Worm (Caenorhabditis elegans) whole organism, L1 larva: ENCODE results near the gene B0334.13.

Source experiments
- aha-1 ChIP-seq: fragments of 150-350 bp; optimal IDR thresholded peaks from 2 replicates; lab custom pipeline; 2014; ENCODE audit warnings: missing biosample characterization, missing genetic modification characterization
- ama-1 ChIP-seq: fragments of 150-350 bp; optimal IDR thresholded peaks from 2 replicates; lab custom pipeline; 2014
- blmp-1 ChIP-seq: fragments of 150-350 bp; optimal IDR thresholded peaks from 2 replicates; lab custom pipeline; 2014; ENCODE audit warnings: missing biosample characterization, missing genetic modification characterization
- ceh-63 ChIP-seq: fragments of 200-800 bp; sonication (Bioruptor generic); optimal IDR thresholded peaks from 2 replicates; lab custom pipeline; 2018; ENCODE audit warnings: mild to moderate bottlenecking, missing genetic modification characterization, missing compliant biosample characterization
- ceh-8 ChIP-seq: fragments of 200-800 bp; sonication (Bioruptor generic); optimal IDR thresholded peaks from 2 replicates; lab custom pipeline; 2018; ENCODE audit warnings: mild to moderate bottlenecking, missing genetic modification characterization, moderate library complexity, missing compliant biosample characterization
- ceh-82 ChIP-seq, 3 experiments: fragments of 150-350 bp in 1 of 3; sonication (generic microtip) in 2 of 3; optimal IDR thresholded peaks; 2 replicates each; lab custom pipeline; 2014 to 2017; ENCODE audit warnings: missing biosample characterization in 3 of 3, missing genetic modification characterization in 3 of 3
- ces-1 ChIP-seq: fragments of 150-350 bp; optimal IDR thresholded peaks from 2 replicates; lab custom pipeline; 2014; ENCODE audit warnings: missing biosample characterization, missing genetic modification reagents, missing genetic modification characterization
- dpl-1 ChIP-seq, 3 experiments: fragments of 150-350 bp in 2 of 3; sonication (generic microtip) in 1 of 3; optimal IDR thresholded peaks; 2 replicates each; lab custom pipeline; 2014 to 2017; ENCODE audit warnings: missing biosample characterization in 3 of 3, missing genetic modification characterization in 3 of 3, missing genetic modification reagents in 3 of 3
- dsc-1 ChIP-seq: sonication (generic microtip); optimal IDR thresholded peaks from 2 replicates; lab custom pipeline; 2016; ENCODE audit warnings: mild to moderate bottlenecking, missing genetic modification characterization, missing compliant biosample characterization
- efl-3 ChIP-seq: fragments of 200-800 bp; sonication (Bioruptor generic); optimal IDR thresholded peaks from 2 replicates; lab custom pipeline; 2018; ENCODE audit warnings: mild to moderate bottlenecking, missing genetic modification characterization, missing compliant biosample characterization
- elt-3 ChIP-seq, 6 experiments: fragments of 150-350 bp in 1 of 6; sonication (generic microtip); optimal IDR thresholded peaks; 2 replicates each; lab custom pipeline; 2017 to 2018; ENCODE audit warnings: missing biosample characterization in 6 of 6, missing genetic modification characterization in 6 of 6, inconsistent platforms in 1 of 6
- fkh-10 ChIP-seq: sonication (generic microtip); optimal IDR thresholded peaks from 2 replicates; lab custom pipeline; 2017; ENCODE audit warnings: missing biosample characterization, missing genetic modification reagents, missing genetic modification characterization
- fkh-4 ChIP-seq: sonication (generic microtip); optimal IDR thresholded peaks from 2 replicates; lab custom pipeline; 2016; ENCODE audit warnings: missing compliant biosample characterization, missing genetic modification characterization, borderline replicate concordance
- fos-1 ChIP-seq: fragments of 150-350 bp; optimal IDR thresholded peaks from 2 replicates; lab custom pipeline; 2014; ENCODE audit warnings: missing biosample characterization, missing genetic modification characterization
- hlh-17 ChIP-seq: fragments of 200-800 bp; sonication (Bioruptor generic); optimal IDR thresholded peaks from 2 replicates; lab custom pipeline; 2018; ENCODE audit warnings: missing genetic modification characterization, mild to moderate bottlenecking, missing compliant biosample characterization, moderate library complexity, borderline replicate concordance
- hlh-4 ChIP-seq: sonication (generic microtip); optimal IDR thresholded peaks from 2 replicates; lab custom pipeline; 2016; ENCODE audit warnings: mild to moderate bottlenecking, missing genetic modification characterization, missing compliant biosample characterization
- irx-1 ChIP-seq: sonication (generic microtip); optimal IDR thresholded peaks from 2 replicates; lab custom pipeline; 2016; ENCODE audit warnings: missing genetic modification characterization, missing compliant biosample characterization
- jun-1 ChIP-seq: fragments of 150-350 bp; optimal IDR thresholded peaks from 2 replicates; lab custom pipeline; 2014; ENCODE audit warnings: missing biosample characterization, missing genetic modification reagents, missing genetic modification characterization
- lin-13 ChIP-seq: fragments of 150-350 bp; optimal IDR thresholded peaks from 2 replicates; lab custom pipeline; 2014; ENCODE audit warnings: missing biosample characterization, missing genetic modification reagents, missing genetic modification characterization
- lin-14 ChIP-seq: fragments of 200-800 bp; sonication (Bioruptor generic); optimal IDR thresholded peaks from 2 replicates; lab custom pipeline; 2018; ENCODE audit warnings: mild to moderate bottlenecking, missing genetic modification characterization, moderate library complexity, missing compliant biosample characterization
- lin-35 ChIP-seq, 2 experiments: fragments of 150-350 bp; optimal IDR thresholded peaks; 2 replicates each; lab custom pipeline; 2014; ENCODE audit warnings: missing biosample characterization in 2 of 2, missing genetic modification characterization in 2 of 2, missing genetic modification reagents in 2 of 2
- lin-39 ChIP-seq: fragments of 150-350 bp; optimal IDR thresholded peaks from 2 replicates; lab custom pipeline; 2014; ENCODE audit warnings: missing biosample characterization, missing genetic modification reagents, missing genetic modification characterization
- lir-3 ChIP-seq: sonication (generic microtip); optimal IDR thresholded peaks from 2 replicates; lab custom pipeline; 2016; ENCODE audit warnings: mild to moderate bottlenecking, missing genetic modification characterization, moderate library complexity, missing compliant biosample characterization; ENCODE audit not compliant: poor library complexity
- lsy-2 ChIP-seq, 2 experiments: fragments of 150-350 bp; optimal IDR thresholded peaks; 2 replicates each; lab custom pipeline; 2014; ENCODE audit warnings: missing biosample characterization in 2 of 2, missing genetic modification characterization in 2 of 2
- mab-9 ChIP-seq: fragments of 200-800 bp; sonication (Bioruptor generic); IDR thresholded peaks from 2 replicates; pipeline ENCODE4 v1.3.6; 2022; ENCODE audit warnings: missing genetic modification reagents, missing genetic modification characterization, missing compliant biosample characterization
- mef-2 ChIP-seq: fragments of 150-350 bp; optimal IDR thresholded peaks from 2 replicates; lab custom pipeline; 2014; ENCODE audit warnings: missing biosample characterization, missing genetic modification characterization
- nhr-20 ChIP-seq: sonication (generic microtip); optimal IDR thresholded peaks from 2 replicates; lab custom pipeline; 2016; ENCODE audit warnings: mild to moderate bottlenecking, missing genetic modification characterization, missing compliant biosample characterization
- nhr-237 ChIP-seq: fragments of 150-350 bp; optimal IDR thresholded peaks from 2 replicates; lab custom pipeline; 2014; ENCODE audit warnings: missing biosample characterization, missing genetic modification characterization
- nhr-28 ChIP-seq: fragments of 150-350 bp; optimal IDR thresholded peaks from 2 replicates; lab custom pipeline; 2014; ENCODE audit warnings: missing biosample characterization, missing genetic modification characterization
- nhr-76 ChIP-seq: sonication (generic microtip); optimal IDR thresholded peaks from 2 replicates; lab custom pipeline; 2017; ENCODE audit warnings: missing biosample characterization, missing genetic modification characterization
- nhr-90 ChIP-seq: sonication (generic microtip); optimal IDR thresholded peaks from 2 replicates; lab custom pipeline; 2016; ENCODE audit warnings: mild to moderate bottlenecking, missing genetic modification characterization, missing compliant biosample characterization; ENCODE audit not compliant: poor library complexity
- sptf-1 ChIP-seq: fragments of 150-350 bp; optimal IDR thresholded peaks from 2 replicates; lab custom pipeline; 2014; ENCODE audit warnings: missing biosample characterization, missing genetic modification characterization
- tbx-2 ChIP-seq: sonication (generic microtip); optimal IDR thresholded peaks from 2 replicates; lab custom pipeline; 2016; ENCODE audit warnings: missing genetic modification characterization, missing compliant biosample characterization
- unc-30 ChIP-seq: sonication (generic microtip); optimal IDR thresholded peaks from 2 replicates; lab custom pipeline; 2017; ENCODE audit warnings: missing biosample characterization, missing genetic modification characterization
- unc-62 ChIP-seq: fragments of 150-350 bp; optimal IDR thresholded peaks from 2 replicates; lab custom pipeline; 2014; ENCODE audit warnings: missing biosample characterization, missing genetic modification reagents, missing genetic modification characterization
- unc-98 ChIP-seq: fragments of 200-800 bp; sonication (Bioruptor generic); IDR thresholded peaks from 2 replicates; pipeline ENCODE4 v1.3.6; 2022; ENCODE audit warnings: missing genetic modification characterization, missing compliant biosample characterization
- vab-15 ChIP-seq: sonication (generic microtip); optimal IDR thresholded peaks from 2 replicates; lab custom pipeline; 2017; ENCODE audit warnings: missing genotype, mild to moderate bottlenecking, missing genetic modification characterization, missing compliant biosample characterization
- xbp-1 ChIP-seq: sonication (generic microtip); optimal IDR thresholded peaks from 2 replicates; lab custom pipeline; 2016; ENCODE audit warnings: missing genetic modification characterization, missing compliant biosample characterization
- zip-4 ChIP-seq: fragments of 200-800 bp; sonication (Bioruptor generic); optimal IDR thresholded peaks from 2 replicates; lab custom pipeline; 2018; ENCODE audit warnings: mild to moderate bottlenecking, missing genetic modification characterization, moderate library complexity, missing compliant biosample characterization

The B0334.13 gene

DNA sequence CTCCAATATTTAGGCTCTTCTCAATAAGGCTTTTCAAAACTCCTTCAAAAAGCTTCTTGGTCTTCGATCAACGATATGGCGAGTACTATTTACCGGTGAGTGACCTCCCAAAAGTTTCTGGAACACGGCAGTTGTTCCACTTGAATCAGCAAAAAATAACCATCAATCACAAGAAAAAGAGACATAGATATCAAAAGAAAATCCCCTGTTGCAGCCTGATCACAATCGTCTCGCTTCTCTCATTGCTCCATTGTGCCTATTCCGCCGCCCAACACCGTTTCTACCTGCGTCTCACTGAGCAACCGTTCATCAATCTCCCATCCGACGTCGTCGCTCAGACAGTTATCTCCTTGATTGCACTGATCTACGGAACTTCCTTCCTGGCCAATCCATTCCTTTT is 8.7 kb downstream of the B0334.13 start, which contains the start of gene emc-5 (continued):
- no peak for TF ChIP-seq unc-98

DNA sequence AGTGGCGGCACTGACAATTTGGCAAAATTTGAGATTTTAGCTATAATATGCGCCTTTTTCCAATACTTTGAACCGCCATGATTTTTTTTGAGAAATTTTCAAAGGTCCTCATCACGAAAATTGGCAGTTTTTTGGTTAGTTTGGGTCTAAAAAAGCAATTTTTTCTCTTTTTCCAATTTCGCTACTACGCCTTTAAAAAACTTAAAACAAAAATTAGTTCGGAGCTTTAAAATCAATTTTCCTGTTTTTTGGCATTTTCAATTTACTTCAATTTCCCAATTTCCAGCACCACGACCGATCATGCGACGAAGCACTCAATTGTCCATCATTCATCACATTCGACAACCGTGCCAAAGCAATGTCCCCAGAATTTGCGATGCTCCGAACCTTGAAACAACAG is 9.3 kb downstream of the B0334.13 start, which contains the start of gene B0334.5:
TSS of gene B0334.5 (plus strand) at position 301 of the 400 bp plus-strand sequence.
- TF ChIP-seq nhr-28 (tag; lab: Kevin White, UChicago) (no peak), hlh-17 (GFP tag; lab: Kevin White, UChicago) (no peak), lin-35 (GFP tag; optimal IDR thresholded peaks at IDR 0.05; lab: Kevin White, UChicago) (no peak), mef-2 (tag; lab: Kevin White, UChicago) (no peak), mab-9 (GFP tag; lab: Robert Waterston, UW) (no peak), hlh-4 (tag; lab: Kevin White, UChicago) (no peak), ceh-63 (GFP tag; lab: Kevin White, UChicago) (no peak), ceh-82 (tag; optimal IDR thresholded peaks at IDR 0.05; lab: Kevin White, UChicago) (no peak), unc-62 (no peak), ceh-8 (GFP tag; lab: Kevin White, UChicago) (no peak)
- TF ChIP-seq, all 84 proteins: peak for 0

DNA sequence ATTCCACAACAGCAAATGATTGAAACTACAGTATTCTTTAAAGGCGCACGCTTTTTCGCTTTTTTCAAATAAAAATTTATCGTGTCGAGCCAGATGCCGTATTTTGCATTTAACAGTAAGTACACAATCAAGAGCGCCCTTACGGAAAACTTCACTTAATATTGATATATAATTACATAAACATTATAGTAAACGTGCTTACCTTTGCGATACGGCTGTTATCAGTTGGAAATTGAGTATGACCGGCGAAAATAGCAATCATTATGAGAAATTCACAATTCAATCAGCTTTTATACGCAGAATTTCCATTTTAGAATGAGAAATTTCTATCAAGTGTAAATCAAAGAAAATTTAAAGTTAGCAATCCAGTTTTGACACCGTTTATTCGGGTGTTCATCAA is 12.1 kb downstream of the B0334.13 start, which contains the start of gene B0334.20:
TSS of gene B0334.20 (minus strand) at position 262 of the 400 bp plus-strand sequence.
- TF ChIP-seq unc-30 (tag; lab: Kevin White, UChicago) (no peak), fkh-10 (no peak), lin-14 (GFP tag; lab: Kevin White, UChicago) (no peak), mef-2 (tag; lab: Kevin White, UChicago) (no peak), ceh-82 (tag; optimal IDR thresholded peaks at IDR 0.05; lab: Kevin White, UChicago) (no peak), sptf-1 (tag; lab: Kevin White, UChicago) (no peak), lin-35 (GFP tag; optimal IDR thresholded peaks at IDR 0.05; lab: Kevin White, UChicago) (no peak), dpl-1 (GFP tag; optimal IDR thresholded peaks at IDR 0.05; lab: Kevin White, UChicago) (no peak), nhr-237 (no peak), lir-3 (tag; lab: Kevin White, UChicago) (no peak), fos-1 (tag; lab: Kevin White, UChicago) (no peak), nhr-76 (no peak), unc-98 (no peak), zip-4 (no peak), tbx-2 (tag; lab: Kevin White, UChicago) (no peak), fkh-4 (no peak), vab-15 (tag; lab: Kevin White, UChicago) (no peak), aha-1 (tag; lab: Kevin White, UChicago) (no peak), ama-1 (lab: Kevin White, UChicago) (no peak)

DNA sequence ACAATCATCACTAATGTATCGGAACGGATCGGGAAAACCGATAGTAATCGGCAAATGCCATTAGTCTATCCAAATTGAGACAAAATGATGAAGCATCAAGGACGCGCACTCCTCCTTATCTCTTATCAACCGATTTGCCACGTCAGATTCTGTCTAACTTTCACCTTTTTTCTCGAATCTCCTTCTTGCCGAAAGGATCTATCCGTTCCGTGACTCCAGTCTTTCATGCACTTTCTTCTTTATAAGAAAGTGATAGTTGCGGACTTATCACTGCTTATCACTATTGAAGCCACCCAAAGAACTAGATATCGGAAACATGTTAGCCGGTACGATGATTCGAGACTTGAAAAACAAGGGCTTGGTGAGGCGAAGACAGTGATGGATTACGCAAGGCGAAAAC is 13.9 kb downstream of the B0334.13 start:
- TF ChIP-seq ces-1 (no peak), efl-3 (GFP tag; lab: Kevin White, UChicago) (no peak), lin-39 (tag; lab: Kevin White, UChicago) (no peak), aha-1 (tag; lab: Kevin White, UChicago) (no peak), blmp-1 (tag; lab: Kevin White, UChicago) (peak; percentile 100), nhr-20 (tag; lab: Kevin White, UChicago) (peak; percentile 7), mab-9 (GFP tag; lab: Robert Waterston, UW) (no peak), elt-3 (tag; optimal IDR thresholded peaks at IDR 0.05; lab: Kevin White, UChicago) (peak; percentile 28 to 96 (median 84))

DNA sequence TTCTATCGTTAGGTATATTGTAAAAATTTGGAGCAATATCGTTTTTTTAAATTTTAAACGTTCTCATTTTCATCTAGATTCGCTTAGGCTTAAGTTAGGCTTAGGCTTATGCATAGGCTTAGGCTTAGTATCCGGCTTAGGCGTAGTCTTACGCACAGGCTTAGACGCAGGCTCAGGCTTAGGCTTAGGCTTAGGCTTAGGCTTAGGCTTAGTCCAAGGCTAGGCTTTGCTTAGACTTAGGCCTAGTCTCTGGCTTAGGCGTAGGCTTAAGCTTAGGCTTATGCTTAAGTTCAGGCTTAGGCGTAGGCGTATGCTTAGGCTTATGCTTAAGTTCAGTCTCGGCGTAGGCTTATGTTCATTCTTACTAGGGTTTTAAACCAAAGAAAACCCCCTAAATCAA is 15.7 kb downstream of the B0334.13 start:
- TF ChIP-seq nhr-90 (tag; lab: Kevin White, UChicago) (no peak), irx-1 (no peak), tbx-2 (tag; lab: Kevin White, UChicago) (no peak), fos-1 (tag; lab: Kevin White, UChicago) (no peak), unc-98 (no peak), zip-4 (no peak), dsc-1 (tag; lab: Kevin White, UChicago) (no peak), lin-35 (GFP tag; optimal IDR thresholded peaks at IDR 0.05; lab: Kevin White, UChicago) (no peak), nhr-76 (no peak), lsy-2 (tag; optimal IDR thresholded peaks at IDR 0.05; lab: Kevin White, UChicago) (no peak), xbp-1 (tag; lab: Kevin White, UChicago) (no peak), ceh-8 (GFP tag; lab: Kevin White, UChicago) (no peak), lin-13 (no peak), blmp-1 (tag; lab: Kevin White, UChicago) (no peak), jun-1 (no peak), lin-39 (tag; lab: Kevin White, UChicago) (no peak)
